Fruit fly (Drosophila melanogaster) Kc167 (cell line): ENCODE measurements around the gene CG7800.

ENCODE experiments used
- Myc ChIP-seq: fragments of >200 bp; optimal IDR thresholded peaks from 2 replicates; lab custom pipeline; 2017; ENCODE audit warnings: missing external identifiers
- Sin3A ChIP-seq: fragments of >200 bp; optimal IDR thresholded peaks from 2 replicates; lab custom pipeline; 2018; ENCODE audit warnings: missing external identifiers
- h ChIP-seq: fragments of >200 bp; optimal IDR thresholded peaks from 3 replicates; lab custom pipeline; 2018; ENCODE audit warnings: missing external identifiers
- insv ChIP-seq: fragments of >200 bp; optimal IDR thresholded peaks from 3 replicates; lab custom pipeline; 2018; ENCODE audit warnings: missing external identifiers
- psq ChIP-seq: fragments of >200 bp; optimal IDR thresholded peaks from 2 replicates; lab custom pipeline; 2017; ENCODE audit warnings: missing external identifiers
- ttk ChIP-seq: sonication (Bioruptor generic); optimal IDR thresholded peaks from 2 replicates; lab custom pipeline; 2017; ENCODE audit warnings: missing external identifiers

The CG7800 gene

DNA sequence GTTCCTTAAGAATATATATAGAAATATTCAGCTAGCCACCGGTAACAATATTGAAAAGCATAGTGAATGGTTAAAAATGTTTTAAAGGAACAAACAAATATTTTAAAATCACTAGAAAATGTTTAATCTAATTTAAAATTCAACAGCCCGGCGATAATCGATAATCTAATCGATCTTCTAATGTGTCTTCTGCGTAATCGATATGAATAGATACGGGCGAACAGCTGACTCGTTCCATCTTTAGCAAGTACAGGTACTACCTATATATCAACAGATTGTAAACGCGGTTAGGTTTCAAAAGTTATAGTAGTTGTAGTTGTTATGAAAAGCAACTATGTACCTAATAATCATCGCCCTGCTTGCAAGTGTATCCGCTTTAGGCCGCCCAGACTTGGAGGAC, at the start of gene CG7800:
TSS of gene CG7800 (plus strand) at position 231 of the 400 bp plus-strand sequence.
- TF ChIP-seq Myc (lab: Kevin White, UChicago) = no peak
- TF ChIP-seq Sin3A (lab: Kevin White, UChicago) = no peak
- no peak for TF ChIP-seq psq

dm6 chr3R:8171489-8172161, 46.1 kb upstream of the CG7800 start:
- TF ChIP-seq Myc (lab: Kevin White, UChicago) (no peak), insv (lab: Kevin White, UChicago) (no peak), psq (no peak), h (lab: Kevin White, UChicago) (no peak), Sin3A (lab: Kevin White, UChicago) (no peak), ttk (no peak)

DNA sequence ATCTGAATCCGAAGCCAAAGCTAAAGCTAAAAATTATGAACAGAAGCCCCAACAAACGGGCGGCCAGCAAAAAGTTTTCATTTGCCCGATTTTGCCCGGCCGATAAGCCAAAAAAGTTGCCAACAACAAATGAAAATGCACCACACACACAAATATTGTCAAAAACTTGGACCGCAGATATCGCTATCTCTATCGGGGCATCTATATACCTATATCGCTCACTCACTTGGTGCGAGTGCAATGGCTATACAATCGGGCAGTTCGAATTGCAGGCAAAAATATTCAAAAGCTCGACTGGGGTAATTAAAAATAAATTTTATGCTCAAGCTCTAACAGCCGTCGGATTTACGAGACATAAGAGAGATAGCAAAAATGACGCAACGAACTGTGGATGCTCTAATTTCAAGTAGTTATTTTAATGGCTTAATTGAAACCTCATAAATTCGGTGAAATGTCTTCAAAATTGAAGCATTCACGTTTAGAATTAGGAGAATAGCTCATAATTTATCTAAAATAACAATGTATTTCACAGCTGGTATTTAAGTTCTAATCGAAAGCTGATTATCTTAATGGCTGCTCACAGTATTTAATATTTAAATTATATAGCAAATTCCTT, 41.6 kb upstream of the CG7800 start:
- no peak for TF ChIP-seq ttk
- no peak for TF ChIP-seq Sin3A (lab: Kevin White, UChicago)
- TF ChIP-seq h (lab: Kevin White, UChicago) = no peak
- no peak for TF ChIP-seq insv (lab: Kevin White, UChicago)
- no peak for TF ChIP-seq Myc (lab: Kevin White, UChicago)
- no peak for TF ChIP-seq psq

DNA sequence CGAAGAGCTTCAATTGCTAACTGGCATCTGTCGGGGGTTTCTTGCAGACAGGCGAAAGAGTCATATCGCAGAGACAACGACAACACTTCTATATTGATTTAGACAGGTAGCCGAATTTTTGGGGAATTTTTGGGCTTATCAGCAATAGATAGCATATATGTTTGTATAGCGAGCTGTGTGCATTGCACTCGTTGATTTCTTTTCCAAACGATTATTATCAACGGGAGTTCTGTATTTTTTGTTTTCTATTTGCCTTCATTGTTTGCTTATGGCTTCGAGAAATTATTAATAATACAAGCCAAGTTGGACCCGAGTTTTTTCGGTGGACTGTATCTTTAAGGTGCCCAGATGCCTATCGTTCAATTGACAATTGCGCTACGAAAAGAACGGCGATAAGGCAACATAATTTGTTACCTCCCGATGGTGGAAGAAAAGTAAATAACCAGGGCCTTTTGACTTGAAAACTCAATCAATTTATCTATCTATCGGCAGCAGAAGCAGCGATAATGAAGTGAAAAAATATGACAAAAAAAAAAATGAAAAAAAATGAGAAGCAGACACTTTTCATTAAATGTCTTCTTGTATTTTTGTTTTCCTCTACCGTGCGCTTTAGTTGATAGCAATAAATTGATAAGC, 37.3 kb upstream of the CG7800 start:
- TF ChIP-seq Sin3A (lab: Kevin White, UChicago) (no peak), Myc (lab: Kevin White, UChicago) (no peak), insv (lab: Kevin White, UChicago) (no peak), h (lab: Kevin White, UChicago) (no peak), ttk (no peak)

DNA sequence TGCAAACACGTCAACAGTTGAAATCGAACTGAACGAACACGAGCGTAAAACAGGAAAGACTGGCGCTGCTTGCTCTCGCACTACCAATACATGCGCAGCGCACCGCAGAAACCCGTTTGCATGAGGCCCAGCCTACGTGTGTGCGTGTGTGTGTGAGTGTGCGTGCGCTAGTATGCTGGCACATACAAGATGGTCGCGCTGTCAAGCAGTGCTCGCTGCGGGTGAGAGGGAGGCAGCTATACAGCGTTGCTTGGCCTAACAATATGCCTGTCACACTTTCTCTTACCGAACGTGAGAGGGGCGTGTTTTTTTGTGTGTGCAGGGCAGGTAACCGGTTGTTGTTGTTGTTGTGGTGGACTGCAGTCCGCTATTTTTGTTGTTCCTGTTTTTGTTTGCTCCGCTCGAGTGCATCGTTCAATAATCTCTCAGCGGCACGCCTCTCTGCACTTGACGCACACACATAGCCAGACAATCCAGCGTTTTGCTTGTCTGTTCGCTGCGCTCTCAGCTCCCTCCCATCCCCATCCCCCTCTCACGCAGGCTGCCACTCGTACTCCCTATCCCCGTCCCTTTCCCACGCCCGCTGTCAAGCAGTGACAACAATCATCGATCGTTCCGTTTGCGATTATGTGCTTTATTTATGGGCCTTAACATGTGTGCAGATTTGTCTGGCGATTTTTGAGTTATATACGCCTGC, 36.2 kb upstream of the CG7800 start, which contains the start of gene grn:
TSS of gene grn (minus strand) at position 33 of the 697 bp plus-strand sequence.
- TF ChIP-seq insv (lab: Kevin White, UChicago) (no peak), psq (no peak), ttk (no peak), Sin3A (lab: Kevin White, UChicago) (no peak), h (lab: Kevin White, UChicago) (no peak), Myc (lab: Kevin White, UChicago) (no peak)

dm6 chr3R:8183502-8183901, 34.3 kb upstream of the CG7800 start:
- TF ChIP-seq ttk (no peak), insv (lab: Kevin White, UChicago) (no peak), Myc (lab: Kevin White, UChicago) (no peak), Sin3A (lab: Kevin White, UChicago) (no peak), h (lab: Kevin White, UChicago) (no peak), psq (no peak)

- TF ChIP-seq psq (no peak), h (lab: Kevin White, UChicago) (no peak), ttk (no peak), Myc (lab: Kevin White, UChicago) (no peak), insv (lab: Kevin White, UChicago) (no peak), Sin3A (lab: Kevin White, UChicago) (no peak)
Observed at dm6 chr3R:8187446-8188133, 30.2 kb upstream of the CG7800 start.

- TF ChIP-seq insv (lab: Kevin White, UChicago) (no peak), psq (no peak), Myc (lab: Kevin White, UChicago) (no peak), ttk (no peak), h (lab: Kevin White, UChicago) (no peak), Sin3A (lab: Kevin White, UChicago) (no peak)
Observed at dm6 chr3R:8189473-8189872, 28.3 kb upstream of the CG7800 start.

dm6 chr3R:8190866-8191265, 26.9 kb upstream of the CG7800 start:
- TF ChIP-seq psq (no peak), Sin3A (lab: Kevin White, UChicago) (no peak), h (lab: Kevin White, UChicago) (no peak), Myc (lab: Kevin White, UChicago) (no peak), insv (lab: Kevin White, UChicago) (no peak), ttk (no peak)

- no peak for TF ChIP-seq Myc (lab: Kevin White, UChicago)
- TF ChIP-seq ttk = no peak
Observed at dm6 chr3R:8192261-8192917, 25.4 kb upstream of the CG7800 start.

- TF ChIP-seq Myc (lab: Kevin White, UChicago) (no peak), ttk (no peak), insv (lab: Kevin White, UChicago) (no peak), Sin3A (lab: Kevin White, UChicago) (no peak)
Observed at dm6 chr3R:8193120-8193519, 24.6 kb upstream of the CG7800 start.
